Fruit fly (Drosophila melanogaster): ENCODE results near the gene CG3823.

CG3823 gene

dm6 chrX:6316858-6317474, 13.2 kb downstream of the CG3823 start (continued):
- TF ChIP-seq lmd (GFP tag; IDR thresholded peaks at IDR 0.05) (peak; percentile 70), Fer2 (tag; optimal IDR thresholded peaks at IDR 0.05) (peak; percentile 33), CG10147 (GFP tag; optimal IDR thresholded peaks at IDR 0.05) (peak; percentile 64), ci (GFP tag; IDR thresholded peaks at IDR 0.05) (peak; percentile 79), CG3726 (GFP tag; IDR thresholded peaks at IDR 0.05) (no peak), onecut (GFP tag; IDR thresholded peaks at IDR 0.05) (peak; percentile 55), CG31224 (GFP tag; IDR thresholded peaks at IDR 0.05) (peak; percentile 57; the same call in 1 of the 2 replicates), abd-A (tag; optimal IDR thresholded peaks at IDR 0.05) (peak; percentile 50), sc (optimal IDR thresholded peaks at IDR 0.05) (no peak), sc (GFP tag; optimal IDR thresholded peaks at IDR 0.05) (no peak), Xrp1 (GFP tag; IDR thresholded peaks at IDR 0.05) (peak; percentile 70), CG12391 (tag; optimal IDR thresholded peaks at IDR 0.05) (peak; percentile 53), CG17912 (GFP tag; optimal IDR thresholded peaks at IDR 0.05) (no peak), HLH54F (GFP tag; optimal IDR thresholded peaks at IDR 0.05) (peak; percentile 40), bsh (GFP tag; optimal IDR thresholded peaks at IDR 0.05) (peak in 1 of 2 experiments; percentile 49), vfl (GFP tag; optimal IDR thresholded peaks at IDR 0.05) (no peak), CG9437 (GFP tag; optimal IDR thresholded peaks at IDR 0.05) (peak; percentile 38), gfzf (GFP tag; optimal IDR thresholded peaks at IDR 0.05) (no peak), Mrtf (GFP tag; IDR thresholded peaks at IDR 0.05) (peak; percentile 72), Dp (GFP tag; optimal IDR thresholded peaks at IDR 0.05) (no peak), GATAe (GFP tag; conservative IDR thresholded peaks at IDR 0.05) (no peak; the same call in 1 of the 2 replicates), schlank (tag; optimal IDR thresholded peaks at IDR 0.05) (peak; percentile 49), h (optimal IDR thresholded peaks at IDR 0.05) (no peak), hbn (GFP tag; IDR thresholded peaks at IDR 0.05; ENCODE audit: partially characterized antibody) (no peak), Mes4 (GFP tag; optimal IDR thresholded peaks at IDR 0.05) (no peak), CG7928 (GFP tag; optimal IDR thresholded peaks at IDR 0.05) (peak; percentile 7), ems (GFP tag; optimal IDR thresholded peaks at IDR 0.05) (no peak), NfI (GFP tag; optimal IDR thresholded peaks at IDR 0.05) (peak; percentile 48), Nf-YB (GFP tag; optimal IDR thresholded peaks at IDR 0.05) (no peak), CG12155 (GFP tag; optimal IDR thresholded peaks at IDR 0.05) (no peak), Hr78 (GFP tag; optimal IDR thresholded peaks at IDR 0.05) (no peak), CG6254 (GFP tag; optimal IDR thresholded peaks at IDR 0.05) (no peak), wor (GFP tag; IDR thresholded peaks at IDR 0.05) (peak; percentile 45), ewg (GFP tag; optimal IDR thresholded peaks at IDR 0.05) (peak; percentile 27), CG11456 (GFP tag; IDR thresholded peaks at IDR 0.05) (peak; percentile 56; the same call in 1 of the 3 replicates), slou (GFP tag; optimal IDR thresholded peaks at IDR 0.05) (peak; percentile 1), CG1832 (GFP tag; optimal IDR thresholded peaks at IDR 0.05) (peak; percentile 18), zen2 (GFP tag; IDR thresholded peaks at IDR 0.05; ENCODE audit: partially characterized antibody) (no peak), CG15269 (tag; optimal IDR thresholded peaks at IDR 0.05) (peak; percentile 78), pum (GFP tag; optimal IDR thresholded peaks at IDR 0.05) (no peak), Ravus (GFP tag; IDR thresholded peaks at IDR 0.05) (peak; percentile 3; the same call in 1 of the 2 replicates), CG7839 (tag; optimal IDR thresholded peaks at IDR 0.05) (peak; percentile 76), CG31388 (GFP tag; optimal IDR thresholded peaks at IDR 0.05) (no peak), CG32767 (GFP tag; IDR thresholded peaks at IDR 0.05) (peak; percentile 25; the same call in 1 of the 2 replicates), HLH3B (GFP tag; IDR thresholded peaks at IDR 0.05) (peak; percentile 74), CG34422 (GFP tag; IDR thresholded peaks at IDR 0.05) (peak; percentile 67; the same call in 2 of the 3 replicates), Tbp (GFP tag; optimal IDR thresholded peaks at IDR 0.05) (no peak), D19A (tag; optimal IDR thresholded peaks at IDR 0.05) (peak; percentile 20), ab (GFP tag; optimal IDR thresholded peaks at IDR 0.05) (peak; percentile 10)

Measured in whole organism, embryonic.